Fruit fly (Drosophila melanogaster): ENCODE measurements around the gene CG6770.

The CG6770 gene

dm6 chr2L:12002922-12003791, 42.8 kb downstream of the CG6770 start (continued):
- peak; percentile 30 for TF ChIP-seq fd3F (GFP tag; optimal IDR thresholded peaks at IDR 0.05)
- no peak for TF ChIP-seq mld (GFP tag; IDR thresholded peaks at IDR 0.05; ENCODE audit: partially characterized antibody)
- peak; percentile 4 for TF ChIP-seq Ets65A (GFP tag)
- peak; percentile 43 for TF ChIP-seq Fer3 (tag; optimal IDR thresholded peaks at IDR 0.05)
- TF ChIP-seq gcm2 (GFP tag; optimal IDR thresholded peaks at IDR 0.05), result no peak
- no peak for TF ChIP-seq CG4424 (GFP tag; optimal IDR thresholded peaks at IDR 0.05)
- no peak for TF ChIP-seq CG11398 (GFP tag; optimal IDR thresholded peaks at IDR 0.05)
- TF ChIP-seq crp (GFP tag; optimal IDR thresholded peaks at IDR 0.05), result peak in 1 of 2 experiments; percentile 58
- TF ChIP-seq Hand (GFP tag; optimal IDR thresholded peaks at IDR 0.05), result peak; percentile 35
- peak; percentile 54 for TF ChIP-seq CG7987 (GFP tag; optimal IDR thresholded peaks at IDR 0.05)
- peak; percentile 15 for TF ChIP-seq CG6765 (GFP tag; optimal IDR thresholded peaks at IDR 0.05)
- TF ChIP-seq gsb-n (tag; optimal IDR thresholded peaks at IDR 0.05), result peak; percentile 89
- peak; percentile 8 for TF ChIP-seq schlank (tag; optimal IDR thresholded peaks at IDR 0.05)
- no peak for TF ChIP-seq so (GFP tag; IDR thresholded peaks at IDR 0.05)
- peak; percentile 23 for TF ChIP-seq Hr3 (GFP tag; optimal IDR thresholded peaks at IDR 0.05)
- peak; percentile 8 for TF ChIP-seq PHDP (tag; optimal IDR thresholded peaks at IDR 0.05)
- TF ChIP-seq Eip74EF (GFP tag; optimal IDR thresholded peaks at IDR 0.05), result peak in 1 of 2 experiments; percentile 78
- peak; percentile 32 for TF ChIP-seq tin (GFP tag; optimal IDR thresholded peaks at IDR 0.05)
- TF ChIP-seq CTCF (GFP tag; optimal IDR thresholded peaks at IDR 0.05), result no peak
- TF ChIP-seq cwo (GFP tag; optimal IDR thresholded peaks at IDR 0.05), result peak; percentile 100
- peak; percentile 16 for TF ChIP-seq CG12071 (GFP tag; optimal IDR thresholded peaks at IDR 0.05)
- peak; percentile 93 for TF ChIP-seq exex (tag; optimal IDR thresholded peaks at IDR 0.05)
- TF ChIP-seq sqz (GFP tag; optimal IDR thresholded peaks at IDR 0.05), result peak; percentile 30
- peak; percentile 97 for TF ChIP-seq CG34376 (GFP tag; optimal IDR thresholded peaks at IDR 0.05)
- no peak for TF ChIP-seq stc (GFP tag; IDR thresholded peaks at IDR 0.05)
- peak; percentile 98 for TF ChIP-seq CG12769 (tag; optimal IDR thresholded peaks at IDR 0.05)
- TF ChIP-seq onecut (GFP tag; IDR thresholded peaks at IDR 0.05), result peak; percentile 15; the same call in 1 of the 2 replicates
- peak; percentile 44 for TF ChIP-seq CG12659 (GFP tag; optimal IDR thresholded peaks at IDR 0.05)
- peak; percentile 63 for TF ChIP-seq Xbp1 (GFP tag; optimal IDR thresholded peaks at IDR 0.05)
- no peak for TF ChIP-seq Dll (GFP tag; IDR thresholded peaks at IDR 0.05; ENCODE audit: partially characterized antibody)
- peak; percentile 15 for TF ChIP-seq CG7786 (GFP tag; optimal IDR thresholded peaks at IDR 0.05)
- peak; percentile 28 for TF ChIP-seq run (tag; optimal IDR thresholded peaks at IDR 0.05)
- no peak for TF ChIP-seq jigr1 (GFP tag; IDR thresholded peaks at IDR 0.05)
- TF ChIP-seq CG1233 (GFP tag; optimal IDR thresholded peaks at IDR 0.05), result peak; percentile 27
- TF ChIP-seq CG2678 (tag; optimal IDR thresholded peaks at IDR 0.05), result peak; percentile 49
- TF ChIP-seq phol (tag; optimal IDR thresholded peaks at IDR 0.05), result peak; percentile 19
- peak; percentile 82 for TF ChIP-seq mirr (GFP tag; optimal IDR thresholded peaks at IDR 0.05)
- TF ChIP-seq CG8388 (GFP tag; optimal IDR thresholded peaks at IDR 0.05), result peak; percentile 25
- peak; percentile 1 for TF ChIP-seq ems (GFP tag; optimal IDR thresholded peaks at IDR 0.05)
- TF ChIP-seq br (optimal IDR thresholded peaks at IDR 0.05), result no peak
- peak; percentile 24 for TF ChIP-seq Six4 (GFP tag; optimal IDR thresholded peaks at IDR 0.05)
- no peak for TF ChIP-seq CG17612 (GFP tag; IDR thresholded peaks at IDR 0.05)
- peak; percentile 1 for TF ChIP-seq CG12104 (GFP tag; optimal IDR thresholded peaks at IDR 0.05)
- peak; percentile 56 for TF ChIP-seq her (GFP tag; optimal IDR thresholded peaks at IDR 0.05)
- TF ChIP-seq nau (GFP tag; optimal IDR thresholded peaks at IDR 0.05), result peak; percentile 30
- peak; percentile 100 for TF ChIP-seq abd-A (tag; optimal IDR thresholded peaks at IDR 0.05)
- TF ChIP-seq Trl (optimal IDR thresholded peaks at IDR 0.05), result no peak
- TF ChIP-seq Trl (GFP tag; optimal IDR thresholded peaks at IDR 0.05), result peak; percentile 42
- peak; percentile 68 for TF ChIP-seq p53 (GFP tag; optimal IDR thresholded peaks at IDR 0.05)
